Fruit fly (Drosophila melanogaster) whole organism, prepupa: ENCODE measurements around the gene Delta.
A peak's percentile ranks its signal among the peaks of the same experiment; 100 is the strongest.

Experiments used
- Blimp-1 ChIP-seq: fragments of 200-800 bp; sonication (Bioruptor generic); optimal IDR thresholded peaks from 3 replicates; lab custom pipeline; 2017; ENCODE audit warnings: missing biosample characterization, missing genetic modification characterization, mild to moderate bottlenecking, moderate library complexity, missing genetic modification reagents
- CG10631 ChIP-seq: fragments of 200-800 bp; sonication (Bioruptor generic); optimal IDR thresholded peaks from 2 replicates; lab custom pipeline; 2016; ENCODE audit warnings: missing biosample characterization, missing genetic modification characterization
- CG11294 ChIP-seq: fragments of 200-800 bp; sonication (Bioruptor generic); IDR thresholded peaks from 2 replicates; pipeline ENCODE4 v1.3.6; 2022; ENCODE audit warnings: missing biosample characterization, missing genetic modification characterization
- CG11762 ChIP-seq: fragments of 200-800 bp; sonication (Bioruptor generic); optimal IDR thresholded peaks from 3 replicates; lab custom pipeline; 2016; ENCODE audit warnings: missing biosample characterization, missing genetic modification characterization; ENCODE audit not compliant: insufficient read depth
- CG1621 ChIP-seq: fragments of 200-800 bp; sonication (Bioruptor generic); optimal IDR thresholded peaks from 3 replicates; lab custom pipeline; 2018; ENCODE audit warnings: missing biosample characterization, mild to moderate bottlenecking, missing genetic modification characterization
- CG3032 ChIP-seq: fragments of 200-800 bp; optimal IDR thresholded peaks from 2 replicates; lab custom pipeline; 2019; ENCODE audit warnings: missing biosample characterization, mild to moderate bottlenecking, missing genetic modification characterization, moderate library complexity
- CG31627 ChIP-seq: fragments of 200-800 bp; sonication (Bioruptor generic); optimal IDR thresholded peaks from 3 replicates; lab custom pipeline; 2016; ENCODE audit warnings: missing biosample characterization, missing genetic modification characterization
- CG32006 ChIP-seq: fragments of 200-800 bp; sonication (Bioruptor generic); optimal IDR thresholded peaks from 3 replicates; lab custom pipeline; 2017; ENCODE audit warnings: missing biosample characterization, mild to moderate bottlenecking, missing genetic modification characterization
- CG34406 ChIP-seq: fragments of 200-800 bp; sonication (Bioruptor generic); optimal IDR thresholded peaks from 3 replicates; lab custom pipeline; 2016; ENCODE audit warnings: missing biosample characterization, missing genetic modification characterization
- CG4318 ChIP-seq: fragments of 200-800 bp; sonication (Bioruptor generic); optimal IDR thresholded peaks from 3 replicates; lab custom pipeline; 2017; ENCODE audit warnings: missing biosample characterization, mild to moderate bottlenecking, missing genetic modification characterization
- CG6163 ChIP-seq: fragments of 200-800 bp; sonication (Bioruptor generic); IDR thresholded peaks from 3 replicates; pipeline ENCODE4 v1.3.6; 2022; ENCODE audit warnings: missing biosample characterization, missing genetic modification characterization
- CG6276 ChIP-seq: fragments of 200-800 bp; sonication (Bioruptor generic); optimal IDR thresholded peaks from 2 replicates; lab custom pipeline; 2017; ENCODE audit warnings: missing biosample characterization, mild to moderate bottlenecking, missing genetic modification characterization
- CG6808 ChIP-seq: fragments of 200-800 bp; sonication (Bioruptor generic); optimal IDR thresholded peaks from 3 replicates; lab custom pipeline; 2017; ENCODE audit warnings: missing biosample characterization, missing genetic modification characterization, mild to moderate bottlenecking, moderate library complexity, missing genetic modification reagents
- CG6854 ChIP-seq: fragments of 200-800 bp; sonication (Bioruptor generic); optimal IDR thresholded peaks from 2 replicates; lab custom pipeline; 2017; ENCODE audit warnings: missing biosample characterization, mild to moderate bottlenecking, missing genetic modification characterization
- CG7368 ChIP-seq: fragments of 200-800 bp; sonication (Bioruptor generic); optimal IDR thresholded peaks from 3 replicates; lab custom pipeline; 2016; ENCODE audit warnings: missing biosample characterization, missing genetic modification characterization
- CG8119 ChIP-seq: fragments of 200-800 bp; sonication (Bioruptor generic); IDR thresholded peaks from 3 replicates; pipeline ENCODE4 v1.3.6; 2022; ENCODE audit warnings: missing biosample characterization, missing genetic modification characterization
- CG8632 ChIP-seq: fragments of 200-800 bp; sonication (Bioruptor generic); optimal IDR thresholded peaks from 3 replicates; lab custom pipeline; 2016; ENCODE audit warnings: missing biosample characterization, missing genetic modification characterization
- Eip75B ChIP-seq: fragments of 200-800 bp; sonication (Bioruptor generic); optimal IDR thresholded peaks from 3 replicates; lab custom pipeline; 2016; ENCODE audit warnings: missing biosample characterization, missing genetic modification characterization
- Eip78C ChIP-seq: fragments of 200-800 bp; sonication (Bioruptor generic); peaks from one replicate; lab custom pipeline; 2016; ENCODE audit warnings: missing biosample characterization, missing genetic modification characterization
- Eip93F ChIP-seq: fragments of 200-800 bp; sonication (Bioruptor generic); optimal IDR thresholded peaks from 2 replicates; lab custom pipeline; 2016; ENCODE audit warnings: missing biosample characterization, mild to moderate bottlenecking, missing genetic modification characterization
- Ets21C ChIP-seq: fragments of 200-800 bp; sonication (Bioruptor generic); optimal IDR thresholded peaks from 3 replicates; lab custom pipeline; 2016; ENCODE audit warnings: missing biosample characterization, missing genetic modification characterization
- Ets96B ChIP-seq: fragments of 200-800 bp; optimal IDR thresholded peaks from 2 replicates; lab custom pipeline; 2019; ENCODE audit warnings: missing biosample characterization, mild to moderate bottlenecking, missing genetic modification characterization, moderate library complexity
- Gug ChIP-seq: fragments of 200-800 bp; sonication (Bioruptor generic); IDR thresholded peaks from 2 replicates; pipeline ENCODE4 v1.3.6; 2022; ENCODE audit warnings: missing biosample characterization, missing genetic modification characterization
- Hr4 ChIP-seq: fragments of 200-800 bp; sonication (Bioruptor generic); optimal IDR thresholded peaks from 3 replicates; lab custom pipeline; 2016; ENCODE audit warnings: missing biosample characterization, missing genetic modification characterization
- Lpt ChIP-seq: fragments of 200-800 bp; sonication (Bioruptor generic); optimal IDR thresholded peaks from 3 replicates; lab custom pipeline; 2016; ENCODE audit warnings: missing biosample characterization, missing genetic modification characterization
- Met ChIP-seq: fragments of 200-800 bp; sonication (Bioruptor generic); optimal IDR thresholded peaks from 3 replicates; lab custom pipeline; 2016; ENCODE audit warnings: missing biosample characterization, missing genetic modification characterization
- OdsH ChIP-seq: fragments of 200-800 bp; sonication (Bioruptor generic); optimal IDR thresholded peaks from 3 replicates; lab custom pipeline; 2016; ENCODE audit warnings: missing biosample characterization, missing genetic modification characterization
- Smox ChIP-seq: fragments of 200-800 bp; sonication (Bioruptor generic); optimal IDR thresholded peaks from 3 replicates; lab custom pipeline; 2016; ENCODE audit warnings: missing biosample characterization, missing genetic modification characterization
- Sox102F ChIP-seq: fragments of 200-800 bp; sonication (Bioruptor generic); optimal IDR thresholded peaks from 2 replicates; lab custom pipeline; 2016; ENCODE audit warnings: missing biosample characterization, mild to moderate bottlenecking, missing genetic modification characterization
- Sox14 ChIP-seq: fragments of 200-800 bp; sonication (Bioruptor generic); optimal IDR thresholded peaks from 3 replicates; lab custom pipeline; 2016; ENCODE audit warnings: missing biosample characterization, missing genetic modification characterization
- achi ChIP-seq: fragments of 200-800 bp; sonication (Bioruptor generic); optimal IDR thresholded peaks from 3 replicates; lab custom pipeline; 2016; ENCODE audit warnings: missing biosample characterization, missing genetic modification characterization
- acj6 ChIP-seq: fragments of 200-800 bp; sonication (Bioruptor generic); optimal IDR thresholded peaks from 3 replicates; lab custom pipeline; 2016; ENCODE audit warnings: missing biosample characterization, missing genetic modification characterization
- cyc ChIP-seq: fragments of 200-800 bp; sonication (Bioruptor generic); optimal IDR thresholded peaks from 3 replicates; lab custom pipeline; 2016; ENCODE audit warnings: missing biosample characterization, missing genetic modification characterization
- dac ChIP-seq: fragments of 200-800 bp; sonication (Bioruptor generic); optimal IDR thresholded peaks from 2 replicates; lab custom pipeline; 2017; ENCODE audit warnings: missing biosample characterization, mild to moderate bottlenecking, missing genetic modification characterization
- dsx ChIP-seq: fragments of 200-800 bp; optimal IDR thresholded peaks from 3 replicates; lab custom pipeline; 2019; ENCODE audit warnings: missing biosample characterization, mild to moderate bottlenecking, missing genetic modification characterization, moderate library complexity; ENCODE audit not compliant: poor library complexity, severe bottlenecking
- eg ChIP-seq: fragments of 200-800 bp; sonication (Bioruptor generic); IDR thresholded peaks from 3 replicates; pipeline ENCODE4 v1.3.6; 2022; ENCODE audit warnings: missing biosample characterization, missing genetic modification characterization
- fd85E ChIP-seq: fragments of 200-800 bp; sonication (Bioruptor generic); optimal IDR thresholded peaks from 3 replicates; lab custom pipeline; 2016; ENCODE audit warnings: missing biosample characterization, missing genetic modification characterization
- fkh ChIP-seq: fragments of 200-800 bp; sonication (Bioruptor generic); optimal IDR thresholded peaks from 3 replicates; lab custom pipeline; 2017; ENCODE audit warnings: missing biosample characterization, mild to moderate bottlenecking, missing genetic modification characterization, moderate library complexity
- lz ChIP-seq: fragments of 200-800 bp; sonication (Bioruptor generic); optimal IDR thresholded peaks from 3 replicates; lab custom pipeline; 2016; ENCODE audit warnings: missing biosample characterization, missing genetic modification characterization
- net ChIP-seq: fragments of 200-800 bp; sonication (Bioruptor generic); optimal IDR thresholded peaks from 3 replicates; lab custom pipeline; 2016; ENCODE audit warnings: missing biosample characterization, missing genetic modification characterization
- pdm3 ChIP-seq: fragments of 200-800 bp; sonication (Bioruptor generic); optimal IDR thresholded peaks from 3 replicates; lab custom pipeline; 2016; ENCODE audit warnings: missing biosample characterization, missing genetic modification characterization
- salr ChIP-seq, 2 experiments: fragments of 200-800 bp; sonication (Bioruptor generic); optimal IDR thresholded peaks; 3 replicates each; lab custom pipeline; 2016 to 2018; ENCODE audit warnings: missing biosample characterization in 2 of 2, missing genetic modification characterization in 2 of 2, mild to moderate bottlenecking in 1 of 2
- spab ChIP-seq: fragments of 200-800 bp; sonication (Bioruptor generic); optimal IDR thresholded peaks from 2 replicates; lab custom pipeline; 2017; ENCODE audit warnings: missing biosample characterization, mild to moderate bottlenecking, missing genetic modification characterization, missing genetic modification reagents
- topi ChIP-seq: fragments of 200-800 bp; sonication (Bioruptor generic); optimal IDR thresholded peaks from 3 replicates; lab custom pipeline; 2016; ENCODE audit warnings: missing biosample characterization, missing genetic modification characterization
- vri ChIP-seq: fragments of 200-800 bp; sonication (Bioruptor generic); optimal IDR thresholded peaks from 3 replicates; lab custom pipeline; 2016; ENCODE audit warnings: missing biosample characterization, mild to moderate bottlenecking, missing genetic modification characterization

Gene Delta

DNA sequence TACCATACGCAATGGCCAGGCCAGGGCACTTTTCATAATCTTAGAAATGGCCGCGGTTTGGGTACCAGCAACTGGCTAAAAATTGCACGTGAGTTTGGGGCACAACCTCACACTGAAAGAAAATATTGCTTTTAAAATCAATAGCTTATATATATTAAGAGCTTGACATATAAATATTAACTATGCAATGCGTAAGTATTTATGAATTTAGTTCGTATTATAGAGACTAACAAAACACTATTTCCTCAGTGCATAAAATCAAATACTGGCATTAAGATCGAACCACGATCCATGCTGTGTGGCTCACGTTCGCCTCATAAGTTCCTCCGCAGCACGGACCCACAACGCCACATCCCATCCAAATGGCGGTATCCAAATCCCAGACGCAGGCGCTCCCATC, 42.5 kb downstream of the Delta start (continued):
- peak; percentile 49; the same call in 2 of the 3 replicates for TF ChIP-seq CG8119 (GFP tag; lab: Robert Waterston, UW)
- no peak for TF ChIP-seq eg (GFP tag; lab: Robert Waterston, UW)
- no peak for TF ChIP-seq Eip93F (GFP tag; lab: Kevin White, UChicago)
- TF ChIP-seq fd85E: no peak
- peak; percentile 26 for TF ChIP-seq vri
- TF ChIP-seq spab: peak; percentile 54
- TF ChIP-seq CG7368 (GFP tag; lab: Kevin White, UChicago): no peak
- peak; percentile 24 for TF ChIP-seq achi (GFP tag; lab: Kevin White, UChicago)
- TF ChIP-seq CG31627 (GFP tag; lab: Kevin White, UChicago): peak; percentile 53
- TF ChIP-seq OdsH: peak; percentile 31
- TF ChIP-seq Lpt (GFP tag; lab: Kevin White, UChicago): no peak
- TF ChIP-seq fkh (GFP tag; lab: Kevin White, UChicago): no peak
- peak; percentile 73 for TF ChIP-seq Met (GFP tag; lab: Kevin White, UChicago)
- TF ChIP-seq Gug: peak; percentile 39
- TF ChIP-seq, all 60 proteins: peak for 35

DNA sequence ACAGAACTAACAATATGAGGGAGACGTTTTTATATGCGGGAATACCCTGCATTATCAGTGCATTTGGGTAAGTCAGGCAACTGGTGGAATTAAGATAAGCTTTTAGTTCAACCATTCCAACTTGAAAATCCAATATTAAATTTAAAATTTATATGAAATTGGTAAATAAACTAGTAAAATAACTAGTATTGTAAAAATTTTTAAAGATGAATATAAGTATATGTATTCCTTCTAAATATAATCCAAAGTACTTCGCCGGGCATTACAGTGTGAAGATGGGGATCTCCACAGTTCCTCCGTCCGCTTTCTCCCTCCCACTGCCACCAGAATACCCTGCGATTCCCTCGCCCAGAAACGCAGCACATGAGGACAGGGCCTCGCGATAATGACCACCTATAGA, 43.2 kb downstream of the Delta start:
- TF ChIP-seq dsx (GFP tag; lab: Kevin White, UChicago) (peak; percentile 28), CG10631 (GFP tag; lab: Kevin White, UChicago) (peak; percentile 20), topi (GFP tag; lab: Kevin White, UChicago) (no peak), OdsH (peak; percentile 19), CG3032 (peak; percentile 53), acj6 (GFP tag; lab: Kevin White, UChicago) (peak; percentile 40), Lpt (GFP tag; lab: Kevin White, UChicago) (no peak), Ets96B (tag; lab: Kevin White, UChicago) (peak; percentile 57)

DNA sequence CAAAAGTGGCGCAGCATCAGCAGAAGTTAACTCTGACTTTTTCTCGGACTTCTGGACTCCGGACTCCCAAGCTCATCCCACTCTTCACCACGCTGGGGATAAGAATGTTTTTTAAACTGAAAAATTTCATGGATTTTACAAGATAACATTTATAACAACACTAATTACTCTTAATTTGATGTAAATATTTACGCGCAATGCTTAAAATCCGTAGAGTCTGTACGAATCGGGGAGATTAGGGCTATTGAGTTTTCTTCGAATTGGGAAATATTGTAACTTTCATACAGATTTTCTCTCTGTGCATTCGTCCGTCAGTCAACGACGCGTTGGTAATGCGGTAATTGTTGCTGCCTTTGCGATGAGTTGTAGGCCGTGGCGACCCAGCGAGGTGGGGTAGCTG, 43.8 kb downstream of the Delta start:
- TF ChIP-seq eg (GFP tag; lab: Robert Waterston, UW) (no peak), CG34406 (GFP tag; lab: Kevin White, UChicago) (peak; percentile 69), CG6808 (peak; percentile 70), CG11762 (peak; percentile 22), Ets21C (peak; percentile 43), CG32006 (no peak), CG6276 (GFP tag; lab: Kevin White, UChicago) (no peak), dsx (GFP tag; lab: Kevin White, UChicago) (peak; percentile 73), OdsH (peak; percentile 66), net (peak; percentile 31), Eip75B (GFP tag; lab: Kevin White, UChicago) (peak; percentile 69), Sox14 (peak; percentile 65), CG7368 (GFP tag; lab: Kevin White, UChicago) (peak; percentile 10), Ets96B (tag; lab: Kevin White, UChicago) (peak; percentile 82), CG6854 (GFP tag; lab: Kevin White, UChicago) (no peak), CG1621 (tag; lab: Kevin White, UChicago) (peak; percentile 79), fkh (GFP tag; lab: Kevin White, UChicago) (no peak), CG4318 (GFP tag; lab: Kevin White, UChicago) (no peak), CG6163 (GFP tag; lab: Robert Waterston, UW) (peak; percentile 75), CG11294 (GFP tag; lab: Robert Waterston, UW) (no peak), salr (GFP tag; optimal IDR thresholded peaks at IDR 0.05; lab: Kevin White, UChicago) (peak; percentile 37 to 78), Met (GFP tag; lab: Kevin White, UChicago) (peak; percentile 78), CG10631 (GFP tag; lab: Kevin White, UChicago) (peak; percentile 47), Hr4 (no peak), topi (GFP tag; lab: Kevin White, UChicago) (peak; percentile 76), fd85E (no peak), CG31627 (GFP tag; lab: Kevin White, UChicago) (peak; percentile 73), lz (GFP tag; lab: Kevin White, UChicago) (peak; percentile 56), Sox102F (GFP tag; lab: Kevin White, UChicago) (peak; percentile 76), CG8119 (GFP tag; lab: Robert Waterston, UW) (no peak), cyc (GFP tag; lab: Kevin White, UChicago) (peak; percentile 63), Eip78C (GFP tag; lab: Kevin White, UChicago) (peak; percentile 94), Gug (no peak), CG8632 (GFP tag; lab: Kevin White, UChicago) (peak; percentile 54), dac (GFP tag; lab: Kevin White, UChicago) (no peak), CG3032 (peak; percentile 79), Smox (peak; percentile 69), pdm3 (GFP tag; lab: Kevin White, UChicago) (peak; percentile 65), Blimp-1 (no peak), spab (peak; percentile 68)
